Fruit fly (Drosophila melanogaster) whole organism, prepupa: ENCODE results near the gene capt.

ENCODE experiments used
- CG11762 ChIP-seq: fragments of 200-800 bp; sonication (Bioruptor generic); optimal IDR thresholded peaks from 3 replicates; lab custom pipeline; 2016; ENCODE audit warnings: missing biosample characterization, missing genetic modification characterization; ENCODE audit not compliant: insufficient read depth
- CG16779 ChIP-seq: fragments of 200-800 bp; sonication (Bioruptor generic); optimal IDR thresholded peaks from 3 replicates; lab custom pipeline; 2017; ENCODE audit warnings: missing biosample characterization, mild to moderate bottlenecking, missing genetic modification characterization
- CG6276 ChIP-seq: fragments of 200-800 bp; sonication (Bioruptor generic); optimal IDR thresholded peaks from 2 replicates; lab custom pipeline; 2017; ENCODE audit warnings: missing biosample characterization, mild to moderate bottlenecking, missing genetic modification characterization
- CG7368 ChIP-seq: fragments of 200-800 bp; sonication (Bioruptor generic); optimal IDR thresholded peaks from 3 replicates; lab custom pipeline; 2016; ENCODE audit warnings: missing biosample characterization, missing genetic modification characterization
- CG8632 ChIP-seq: fragments of 200-800 bp; sonication (Bioruptor generic); optimal IDR thresholded peaks from 3 replicates; lab custom pipeline; 2016; ENCODE audit warnings: missing biosample characterization, missing genetic modification characterization
- Ets96B ChIP-seq: fragments of 200-800 bp; optimal IDR thresholded peaks from 2 replicates; lab custom pipeline; 2019; ENCODE audit warnings: missing biosample characterization, mild to moderate bottlenecking, missing genetic modification characterization, moderate library complexity
- Hr38 ChIP-seq: sonication (Bioruptor generic); optimal IDR thresholded peaks from 2 replicates; lab custom pipeline; 2016; ENCODE audit warnings: missing biosample characterization, missing genetic modification characterization
- Sox102F ChIP-seq: fragments of 200-800 bp; sonication (Bioruptor generic); optimal IDR thresholded peaks from 2 replicates; lab custom pipeline; 2016; ENCODE audit warnings: missing biosample characterization, mild to moderate bottlenecking, missing genetic modification characterization
- Sox14 ChIP-seq: fragments of 200-800 bp; sonication (Bioruptor generic); optimal IDR thresholded peaks from 3 replicates; lab custom pipeline; 2016; ENCODE audit warnings: missing biosample characterization, missing genetic modification characterization
- pdm3 ChIP-seq: fragments of 200-800 bp; sonication (Bioruptor generic); optimal IDR thresholded peaks from 3 replicates; lab custom pipeline; 2016; ENCODE audit warnings: missing biosample characterization, missing genetic modification characterization
- topi ChIP-seq: fragments of 200-800 bp; sonication (Bioruptor generic); optimal IDR thresholded peaks from 3 replicates; lab custom pipeline; 2016; ENCODE audit warnings: missing biosample characterization, missing genetic modification characterization

DNA sequence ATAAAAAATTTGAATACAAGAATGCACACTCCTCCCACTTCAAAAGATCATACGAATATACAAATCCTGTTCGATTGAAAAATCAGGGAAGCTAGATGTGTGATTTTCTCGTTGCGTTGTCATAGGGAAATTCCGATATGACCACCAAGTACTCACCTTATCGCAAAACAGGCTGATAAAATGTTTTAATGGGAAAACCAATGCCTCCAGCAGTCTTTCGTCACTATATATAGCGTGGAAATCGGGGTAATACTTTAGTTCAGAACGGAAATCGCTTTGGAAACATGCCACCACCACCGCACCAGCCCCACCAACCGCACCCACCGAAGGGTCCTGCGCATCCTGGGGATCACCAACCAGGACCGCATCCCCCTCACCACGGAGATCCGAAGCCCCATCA lies 41.1 kb upstream of the capt start, which contains the start of the genes CG5139 and CG43348:
- no peak for TF ChIP-seq Sox14 (GFP tag; lab: Kevin White, UChicago)
- no peak for TF ChIP-seq Hr38 (GFP tag; lab: Kevin White, UChicago)
- no peak for TF ChIP-seq topi (GFP tag; lab: Kevin White, UChicago)
- no peak for TF ChIP-seq Ets96B (tag; lab: Kevin White, UChicago)
- TF ChIP-seq CG7368 (GFP tag; lab: Kevin White, UChicago) = no peak
- no peak for TF ChIP-seq Sox102F (GFP tag; lab: Kevin White, UChicago)
- TF ChIP-seq CG11762 = no peak
- no peak for TF ChIP-seq CG8632 (GFP tag; lab: Kevin White, UChicago)
- TF ChIP-seq CG16779 = no peak
- no peak for TF ChIP-seq CG6276 (GFP tag; lab: Kevin White, UChicago)
- no peak for TF ChIP-seq pdm3 (GFP tag; lab: Kevin White, UChicago)
